Fruit fly (Drosophila melanogaster) whole organism, embryonic: ENCODE data around the gene Efhc1.1.
A peak's percentile ranks its signal among the peaks of the same experiment; 100 is the strongest.

Experiments used
- Atf-2 ChIP-seq: fragments of 200-800 bp; sonication (Bioruptor generic); optimal IDR thresholded peaks from 2 replicates; lab custom pipeline; 2016; ENCODE audit warnings: missing biosample characterization, missing genetic modification characterization
- CG10366 ChIP-seq: fragments of 200-800 bp; sonication (Bioruptor generic); IDR thresholded peaks from 2 replicates; pipeline ENCODE4 v1.3.6; 2022; ENCODE audit warnings: missing biosample characterization, missing genetic modification characterization
- CG10431 ChIP-seq: fragments of 200-800 bp; sonication (Bioruptor generic); optimal IDR thresholded peaks from 3 replicates; lab custom pipeline; 2018; ENCODE audit warnings: missing biosample characterization, mild to moderate bottlenecking, missing genetic modification characterization
- CG12104 ChIP-seq: fragments of 200-800 bp; sonication (Bioruptor generic); optimal IDR thresholded peaks from 3 replicates; lab custom pipeline; 2016; ENCODE audit warnings: missing biosample characterization, missing genetic modification characterization
- CG1233 ChIP-seq: fragments of 200-800 bp; sonication (Bioruptor generic); optimal IDR thresholded peaks from 4 replicates; lab custom pipeline; 2018; ENCODE audit warnings: missing biosample characterization, mild to moderate bottlenecking, missing genetic modification characterization
- CG12659 ChIP-seq: fragments of 200-800 bp; sonication (Bioruptor generic); optimal IDR thresholded peaks from 3 replicates; lab custom pipeline; 2017; ENCODE audit warnings: mild to moderate bottlenecking, missing biosample characterization, missing genetic modification reagents, missing genetic modification characterization
- CG12942 ChIP-seq: fragments of 200-800 bp; sonication (Bioruptor generic); optimal IDR thresholded peaks from 3 replicates; lab custom pipeline; 2016; ENCODE audit warnings: missing biosample characterization, missing genetic modification characterization
- CG13894 ChIP-seq: fragments of 200-800 bp; sonication (Bioruptor generic); optimal IDR thresholded peaks from 3 replicates; lab custom pipeline; 2018; ENCODE audit warnings: missing biosample characterization, mild to moderate bottlenecking, missing genetic modification characterization, moderate library complexity
- CG14710 ChIP-seq: fragments of 200-800 bp; sonication (Bioruptor generic); optimal IDR thresholded peaks from 3 replicates; lab custom pipeline; 2019; ENCODE audit warnings: missing biosample characterization, mild to moderate bottlenecking, missing genetic modification characterization, moderate library complexity
- CG14860 ChIP-seq: fragments of 200-800 bp; sonication (Bioruptor generic); IDR thresholded peaks from 3 replicates; pipeline ENCODE4 v1.3.6; 2022; ENCODE audit warnings: missing biosample characterization, missing genetic modification characterization; ENCODE audit not compliant: partially characterized antibody
- CG16813 ChIP-seq: fragments of 200-800 bp; sonication (Bioruptor generic); IDR thresholded peaks from 3 replicates; pipeline ENCODE4 v1.3.6; 2022; ENCODE audit warnings: missing biosample characterization, missing genetic modification characterization; ENCODE audit not compliant: partially characterized antibody
- CG17186 ChIP-seq: fragments of 200-800 bp; sonication (Bioruptor generic); optimal IDR thresholded peaks from 3 replicates; lab custom pipeline; 2017; ENCODE audit warnings: missing biosample characterization, missing genetic modification reagents, missing genetic modification characterization
- CG17359 ChIP-seq: fragments of 200-800 bp; sonication (Bioruptor generic); optimal IDR thresholded peaks from 3 replicates; lab custom pipeline; 2018; ENCODE audit warnings: missing biosample characterization, mild to moderate bottlenecking, missing genetic modification characterization, moderate library complexity
- CG17802 ChIP-seq: fragments of 200-800 bp; sonication (Bioruptor generic); optimal IDR thresholded peaks from 2 replicates; lab custom pipeline; 2018; ENCODE audit warnings: missing biosample characterization, mild to moderate bottlenecking, missing genetic modification characterization, moderate library complexity
- CG2889 ChIP-seq: fragments of 200-800 bp; sonication (Bioruptor generic); IDR thresholded peaks from 3 replicates; pipeline ENCODE4 v1.3.6; 2022; ENCODE audit warnings: missing biosample characterization, missing genetic modification characterization
- CG43689 ChIP-seq: fragments of 200-800 bp; sonication (Bioruptor generic); IDR thresholded peaks from 2 replicates; pipeline ENCODE4 v1.3.6; 2022; ENCODE audit warnings: missing biosample characterization, missing genetic modification characterization
- CG7786 ChIP-seq: fragments of 200-800 bp; sonication (Bioruptor generic); optimal IDR thresholded peaks from 2 replicates; lab custom pipeline; 2016; ENCODE audit warnings: missing biosample characterization, missing genetic modification characterization
- CG8478 ChIP-seq: fragments of >200 bp; optimal IDR thresholded peaks from 2 replicates; lab custom pipeline; 2018
- CTCF ChIP-seq: fragments of 200-800 bp; sonication (Bioruptor generic); optimal IDR thresholded peaks from 2 replicates; lab custom pipeline; 2017; ENCODE audit warnings: missing biosample characterization, mild to moderate bottlenecking, missing genetic modification characterization, moderate library complexity
- Deaf1 ChIP-seq: fragments of 200-800 bp; optimal IDR thresholded peaks from 3 replicates; lab custom pipeline; 2019; ENCODE audit warnings: missing biosample characterization, mild to moderate bottlenecking, missing genetic modification characterization, moderate library complexity
- E2f2 ChIP-seq: fragments of 200-800 bp; sonication (Bioruptor generic); IDR thresholded peaks from 2 replicates; pipeline ENCODE4 v1.3.6; 2022; ENCODE audit warnings: missing biosample characterization, missing genetic modification characterization
- Hand ChIP-seq: fragments of 200-800 bp; sonication (Bioruptor generic); optimal IDR thresholded peaks from 2 replicates; lab custom pipeline; 2017; ENCODE audit warnings: mild to moderate bottlenecking, missing biosample characterization, missing genetic modification reagents, missing genetic modification characterization
- Hmr ChIP-seq: fragments of 200-800 bp; sonication (Bioruptor generic); optimal IDR thresholded peaks from 3 replicates; lab custom pipeline; 2017; ENCODE audit warnings: mild to moderate bottlenecking, missing biosample characterization, missing genetic modification reagents, missing genetic modification characterization
- Hmx ChIP-seq: fragments of 200-800 bp; sonication (Bioruptor generic); optimal IDR thresholded peaks from 2 replicates; lab custom pipeline; 2016; ENCODE audit warnings: missing biosample characterization, missing genetic modification characterization
- Hr3 ChIP-seq: fragments of 200-800 bp; sonication (Bioruptor generic); optimal IDR thresholded peaks from 3 replicates; lab custom pipeline; 2016; ENCODE audit warnings: missing biosample characterization, missing genetic modification characterization
- Hr51 ChIP-seq, 2 experiments: fragments of 200-800 bp; sonication (Bioruptor generic); optimal IDR thresholded peaks; 2 replicates in 1 of 2; 3 replicates in 1 of 2; lab custom pipeline; 2016 to 2018; ENCODE audit warnings: missing biosample characterization in 2 of 2, missing genetic modification characterization in 2 of 2, mild to moderate bottlenecking in 1 of 2, moderate library complexity in 1 of 2
- Hr78 ChIP-seq, 2 experiments: fragments of 200-800 bp in 1 of 2; fragments of >200 bp in 1 of 2; sonication (Bioruptor generic) in 1 of 2; optimal IDR thresholded peaks; 2 replicates each; lab custom pipeline; 2017 to 2019; ENCODE audit warnings: missing biosample characterization in 2 of 2, missing genetic modification characterization in 2 of 2, mild to moderate bottlenecking in 1 of 2, moderate library complexity in 1 of 2
- MESR4 ChIP-seq: fragments of 200-800 bp; sonication (Bioruptor generic); optimal IDR thresholded peaks from 2 replicates; lab custom pipeline; 2018; ENCODE audit warnings: missing biosample characterization, mild to moderate bottlenecking, missing genetic modification characterization, moderate library complexity
- MTF-1 ChIP-seq: fragments of 200-800 bp; sonication (Bioruptor generic); optimal IDR thresholded peaks from 2 replicates; lab custom pipeline; 2018; ENCODE audit warnings: missing biosample characterization, mild to moderate bottlenecking, missing genetic modification characterization, borderline replicate concordance
- NFAT ChIP-seq: fragments of 200-800 bp; sonication (Bioruptor generic); IDR thresholded peaks from 2 replicates; pipeline ENCODE4 v1.3.6; 2022; ENCODE audit warnings: missing biosample characterization, missing genetic modification characterization
- Nf-YA ChIP-seq: fragments of 200-800 bp; sonication (Bioruptor generic); IDR thresholded peaks from 2 replicates; pipeline ENCODE4 v1.3.6; 2022; ENCODE audit warnings: missing biosample characterization, missing genetic modification characterization
- Poxn ChIP-seq: fragments of 200-800 bp; sonication (Bioruptor generic); IDR thresholded peaks from 2 replicates; pipeline ENCODE4 v1.3.6; 2022; ENCODE audit warnings: missing biosample characterization, missing genetic modification characterization
- Rfx ChIP-seq: fragments of 200-800 bp; sonication (Bioruptor generic); IDR thresholded peaks from 2 replicates; pipeline ENCODE4 v1.3.6; 2022; ENCODE audit warnings: missing biosample characterization, missing genetic modification characterization
- Sin3A ChIP-seq: fragments of >200 bp; optimal IDR thresholded peaks from 2 replicates; lab custom pipeline; 2018
- Taf1 ChIP-seq: fragments of 200-800 bp; sonication (Bioruptor generic); IDR thresholded peaks from 2 replicates; pipeline ENCODE4 v1.3.6; 2022; ENCODE audit warnings: missing biosample characterization, missing genetic modification characterization
- ab ChIP-seq: fragments of 200-800 bp; sonication (Bioruptor generic); optimal IDR thresholded peaks from 2 replicates; lab custom pipeline; 2016; ENCODE audit warnings: missing biosample characterization, missing genetic modification characterization
- ash1 ChIP-seq: fragments of 200-800 bp; sonication (Bioruptor generic); optimal IDR thresholded peaks from 2 replicates; lab custom pipeline; 2018; ENCODE audit warnings: missing biosample characterization, mild to moderate bottlenecking, missing genetic modification characterization
- ato ChIP-seq: fragments of 200-800 bp; sonication (Bioruptor generic); IDR thresholded peaks from 2 replicates; pipeline ENCODE4 v1.3.6; 2022; ENCODE audit warnings: missing biosample characterization, missing genetic modification characterization; ENCODE audit not compliant: partially characterized antibody
- bowl ChIP-seq: fragments of 200-800 bp; sonication (Bioruptor generic); IDR thresholded peaks from 2 replicates; pipeline ENCODE4 v1.3.6; 2022; ENCODE audit warnings: missing biosample characterization, missing genetic modification characterization
- chn ChIP-seq: fragments of 200-800 bp; sonication (Bioruptor generic); optimal IDR thresholded peaks from 2 replicates; lab custom pipeline; 2016; ENCODE audit warnings: missing biosample characterization, missing genetic modification characterization
- dm ChIP-seq: fragments of 200-800 bp; sonication (Bioruptor generic); optimal IDR thresholded peaks from 3 replicates; lab custom pipeline; 2016; ENCODE audit warnings: missing biosample characterization, missing genetic modification characterization
- fd102C ChIP-seq: fragments of 200-800 bp; sonication (Bioruptor generic); optimal IDR thresholded peaks from 2 replicates; lab custom pipeline; 2018; ENCODE audit warnings: missing biosample characterization, mild to moderate bottlenecking, missing genetic modification characterization, moderate library complexity
- luna ChIP-seq: fragments of 200-800 bp; sonication (Bioruptor generic); optimal IDR thresholded peaks from 2 replicates; lab custom pipeline; 2016; ENCODE audit warnings: missing biosample characterization, missing genetic modification characterization
- nerfin-1 ChIP-seq: fragments of 200-800 bp; sonication (Bioruptor generic); optimal IDR thresholded peaks from 3 replicates; lab custom pipeline; 2019; ENCODE audit warnings: missing biosample characterization, mild to moderate bottlenecking, missing genetic modification characterization, moderate library complexity
- row ChIP-seq: fragments of 200-800 bp; sonication (Bioruptor generic); IDR thresholded peaks from 3 replicates; pipeline ENCODE4 v1.3.6; 2022; ENCODE audit warnings: missing biosample characterization, missing genetic modification characterization
- salm ChIP-seq: fragments of 200-800 bp; sonication (Bioruptor generic); optimal IDR thresholded peaks from 2 replicates; lab custom pipeline; 2018; ENCODE audit warnings: missing biosample characterization, mild to moderate bottlenecking, missing genetic modification characterization
- scrt ChIP-seq: fragments of 200-800 bp; sonication (Bioruptor generic); optimal IDR thresholded peaks from 2 replicates; lab custom pipeline; 2018; ENCODE audit warnings: missing biosample characterization, mild to moderate bottlenecking, missing genetic modification characterization, moderate library complexity
- tgo ChIP-seq: fragments of 200-800 bp; sonication (Bioruptor generic); IDR thresholded peaks from 3 replicates; pipeline ENCODE4 v1.3.6; 2022; ENCODE audit warnings: missing biosample characterization, missing genetic modification characterization
- tna ChIP-seq: fragments of 200-800 bp; sonication (Bioruptor generic); IDR thresholded peaks from 2 replicates; pipeline ENCODE4 v1.3.6; 2022; ENCODE audit warnings: missing biosample characterization, missing genetic modification characterization; ENCODE audit not compliant: partially characterized antibody
- toy ChIP-seq: fragments of 200-800 bp; sonication (Bioruptor generic); IDR thresholded peaks from 2 replicates; pipeline ENCODE4 v1.3.6; 2022; ENCODE audit warnings: missing biosample characterization, missing genetic modification characterization
- wdn ChIP-seq: fragments of 200-800 bp; sonication (Bioruptor generic); IDR thresholded peaks from 2 replicates; pipeline ENCODE4 v1.3.6; 2022; ENCODE audit warnings: missing biosample characterization, missing genetic modification characterization
- zen ChIP-seq: fragments of 200-800 bp; sonication (Bioruptor generic); optimal IDR thresholded peaks from 3 replicates; lab custom pipeline; 2018; ENCODE audit warnings: missing biosample characterization, mild to moderate bottlenecking, missing genetic modification characterization, moderate library complexity

The Efhc1.1 gene

dm6 chrX:15762723-15763122, 20.8 kb downstream of the Efhc1.1 start, which contains the start of gene Polr3A (continued):
- TF ChIP-seq ash1 (GFP tag; lab: Kevin White, UChicago) (no peak), tna (GFP tag; lab: Robert Waterston, UW) (0 out of 2 replicates have a peak, but pooled peaks have one; percentile 39), CTCF (GFP tag; lab: Kevin White, UChicago) (no peak), CG14710 (tag; lab: Kevin White, UChicago) (peak; percentile 88), scrt (GFP tag; lab: Kevin White, UChicago) (no peak), Taf1 (GFP tag; lab: Robert Waterston, UW) (no peak), Hmr (no peak), CG17802 (tag; lab: Kevin White, UChicago) (no peak), Hr3 (GFP tag; lab: Kevin White, UChicago) (no peak), zen (tag; lab: Kevin White, UChicago) (peak; percentile 49), Nf-YA (GFP tag; lab: Robert Waterston, UW) (no peak), dm (peak; percentile 27), CG17359 (no peak), CG16813 (GFP tag; lab: Robert Waterston, UW) (peak; percentile 63), Poxn (GFP tag; lab: Robert Waterston, UW) (no peak), ato (peak; percentile 49), CG17186 (GFP tag; lab: Kevin White, UChicago) (peak; percentile 74), toy (GFP tag; lab: Robert Waterston, UW) (no peak), Atf-2 (GFP tag; lab: Kevin White, UChicago) (no peak), Rfx (GFP tag; lab: Robert Waterston, UW) (0 out of 2 replicates have a peak, but pooled peaks have one; percentile 31), CG10366 (GFP tag; lab: Robert Waterston, UW) (no peak), bowl (GFP tag; lab: Robert Waterston, UW) (no peak), chn (GFP tag; lab: Kevin White, UChicago) (no peak), E2f2 (GFP tag; lab: Robert Waterston, UW) (peak; percentile 78), CG10431 (no peak), CG1233 (GFP tag; lab: Kevin White, UChicago) (no peak), Deaf1 (tag; lab: Kevin White, UChicago) (no peak), nerfin-1 (no peak), MTF-1 (GFP tag; lab: Kevin White, UChicago) (no peak), luna (no peak), ab (GFP tag; lab: Kevin White, UChicago) (no peak), salm (tag; lab: Kevin White, UChicago) (no peak), CG12659 (GFP tag; lab: Kevin White, UChicago) (peak; percentile 51), Hmx (no peak), Hand (GFP tag; lab: Kevin White, UChicago) (no peak), MESR4 (GFP tag; lab: Kevin White, UChicago) (peak; percentile 39), CG12942 (no peak), wdn (GFP tag; lab: Robert Waterston, UW) (no peak), tgo (GFP tag; lab: Robert Waterston, UW) (no peak), CG2889 (no peak), fd102C (GFP tag; lab: Kevin White, UChicago) (no peak), CG8478 (lab: Kevin White, UChicago) (no peak), CG14860 (GFP tag; lab: Robert Waterston, UW) (peak; percentile 42; the same call in 1 of the 3 replicates), CG7786 (GFP tag; lab: Kevin White, UChicago) (no peak), CG43689 (GFP tag; lab: Robert Waterston, UW) (no peak), row (GFP tag; lab: Robert Waterston, UW) (peak; percentile 7; the same call in 1 of the 3 replicates), NFAT (GFP tag; lab: Robert Waterston, UW) (no peak), Hr78 (GFP tag; optimal IDR thresholded peaks at IDR 0.05; lab: Kevin White, UChicago) (no peak), Sin3A (lab: Kevin White, UChicago) (no peak), CG13894 (tag; lab: Kevin White, UChicago) (no peak), CG12104 (GFP tag; lab: Kevin White, UChicago) (no peak), Hr51 (GFP tag; optimal IDR thresholded peaks at IDR 0.05; lab: Kevin White, UChicago) (no peak)
